Fruit fly (Drosophila melanogaster) whole organism, adult: Measurements from ENCODE around the gene CG31952.
A peak's percentile ranks its signal among the peaks of the same experiment; 100 is the strongest.

Experiments
- CG1620 ChIP-seq: fragments of 200-800 bp; sonication (Bioruptor generic); optimal IDR thresholded peaks from 2 replicates; lab custom pipeline; 2016; ENCODE audit warnings: missing biosample characterization, missing genetic modification characterization
- CG5204 ChIP-seq: fragments of 200-800 bp; sonication (Bioruptor generic); optimal IDR thresholded peaks from 2 replicates; lab custom pipeline; 2016; ENCODE audit warnings: missing biosample characterization, missing genetic modification characterization
- bab1 ChIP-seq: fragments of 200-800 bp; sonication (Bioruptor generic); optimal IDR thresholded peaks from 3 replicates; lab custom pipeline; 2019; ENCODE audit warnings: missing biosample characterization, mild to moderate bottlenecking, missing genetic modification characterization, moderate library complexity
- kay ChIP-seq: fragments of 200-800 bp; sonication (Bioruptor generic); peaks from one replicate; lab custom pipeline; 2016; ENCODE audit warnings: missing biosample characterization, missing genetic modification characterization, borderline replicate concordance
- ovo ChIP-seq: fragments of 200-800 bp; sonication (Bioruptor generic); optimal IDR thresholded peaks from 2 replicates; lab custom pipeline; 2016; ENCODE audit warnings: missing biosample characterization, missing genetic modification characterization
- pad ChIP-seq: fragments of 200-800 bp; sonication (Bioruptor generic); optimal IDR thresholded peaks from 3 replicates; lab custom pipeline; 2017; ENCODE audit warnings: missing biosample characterization, missing genetic modification characterization, mild to moderate bottlenecking, moderate library complexity, missing genetic modification reagents
- toe ChIP-seq: fragments of 200-800 bp; sonication (Bioruptor generic); optimal IDR thresholded peaks from 2 replicates; lab custom pipeline; 2016; ENCODE audit warnings: missing biosample characterization, missing genetic modification characterization

DNA sequence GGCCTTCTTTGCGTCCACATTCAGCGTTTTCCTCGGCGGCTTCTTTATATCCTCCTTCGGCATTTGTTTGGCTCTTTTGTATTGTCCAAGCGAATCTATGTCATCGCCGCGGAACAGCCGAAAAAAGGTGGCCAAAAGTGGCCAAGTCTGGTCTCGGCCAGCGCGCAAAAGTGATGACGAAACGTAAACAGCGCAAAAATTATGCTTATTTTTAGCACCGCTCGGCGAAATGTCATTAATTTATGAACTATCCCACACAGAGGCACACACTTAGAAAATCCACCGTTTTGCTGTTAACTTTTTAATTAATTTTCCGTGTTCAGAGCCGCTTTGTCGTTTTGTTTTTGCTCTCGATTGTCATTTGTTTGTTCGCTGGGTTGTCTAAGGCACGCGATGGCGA, 45.6 kb upstream of the CG31952 start:
- no peak for TF ChIP-seq toe (GFP tag; lab: Kevin White, UChicago)
- no peak for TF ChIP-seq pad
- TF ChIP-seq CG5204 (GFP tag; lab: Kevin White, UChicago) = no peak
- TF ChIP-seq ovo = no peak
- TF ChIP-seq bab1 = no peak
- TF ChIP-seq CG1620 (GFP tag; lab: Kevin White, UChicago) = no peak
- TF ChIP-seq kay = peak; percentile 80
